Fruit fly (Drosophila melanogaster): Measurements from ENCODE around the gene Uros2.
A peak's percentile ranks its signal among the peaks of the same experiment; 100 is the strongest.

The Uros2 gene

DNA sequence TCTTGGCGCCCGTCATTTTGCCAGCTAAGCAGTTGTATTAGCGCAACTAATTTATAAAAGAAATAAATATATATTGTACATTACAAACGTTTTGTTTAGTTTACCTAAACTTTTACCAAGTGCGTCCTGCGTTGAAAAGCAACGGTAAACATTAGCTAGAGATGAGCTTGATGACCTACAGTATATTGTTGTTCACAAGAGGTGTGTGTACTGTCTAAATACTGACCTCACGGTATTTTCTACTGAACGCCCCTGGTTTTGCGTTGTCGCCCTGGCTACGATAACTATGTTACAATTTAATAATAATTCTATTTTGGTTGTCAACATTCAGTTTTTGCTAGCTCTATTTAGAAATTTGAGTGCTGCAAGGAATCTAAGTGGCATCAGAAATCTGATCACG lies 4.1 kb downstream of the Uros2 start, which contains the start of gene Acyp2 (continued):
- no peak for TF ChIP-seq aop (GFP tag; IDR thresholded peaks at IDR 0.05)
- no peak for TF ChIP-seq CG6654 (GFP tag; optimal IDR thresholded peaks at IDR 0.05)
- TF ChIP-seq h (optimal IDR thresholded peaks at IDR 0.05) = no peak
- no peak for TF ChIP-seq Sox102F (GFP tag; optimal IDR thresholded peaks at IDR 0.05)
- TF ChIP-seq tx (GFP tag; optimal IDR thresholded peaks at IDR 0.05) = peak; percentile 17
- TF ChIP-seq CG8359 (GFP tag; optimal IDR thresholded peaks at IDR 0.05; ENCODE audit: borderline replicate concordance) = no peak
- TF ChIP-seq slp2 (GFP tag; optimal IDR thresholded peaks at IDR 0.05) = no peak
- no peak for TF ChIP-seq esg (GFP tag; conservative IDR thresholded peaks at IDR 0.05)
- TF ChIP-seq CG9215 (GFP tag; IDR thresholded peaks at IDR 0.05) = no peak
- no peak for TF ChIP-seq tll (GFP tag; optimal IDR thresholded peaks at IDR 0.05)
- TF ChIP-seq ERR (GFP tag; optimal IDR thresholded peaks at IDR 0.05) = no peak
- TF ChIP-seq B-H2 (GFP tag; optimal IDR thresholded peaks at IDR 0.05) = peak; percentile 0
- no peak for TF ChIP-seq nerfin-2 (GFP tag; IDR thresholded peaks at IDR 0.05; ENCODE audit: partially characterized antibody)
- TF ChIP-seq Med (GFP tag) = peak; percentile 89
- TF ChIP-seq HLHmδ (GFP tag; optimal IDR thresholded peaks at IDR 0.05) = no peak
- no peak for TF ChIP-seq vnd (GFP tag; IDR thresholded peaks at IDR 0.05; ENCODE audit: partially characterized antibody)
- TF ChIP-seq CG10979 (tag; optimal IDR thresholded peaks at IDR 0.05) = no peak
- no peak for TF ChIP-seq Dfd (GFP tag; optimal IDR thresholded peaks at IDR 0.05)
- TF ChIP-seq Elba2 (GFP tag; optimal IDR thresholded peaks at IDR 0.05) = peak; percentile 8
- no peak for TF ChIP-seq Sox100B (GFP tag; optimal IDR thresholded peaks at IDR 0.05)
- TF ChIP-seq repo (GFP tag; optimal IDR thresholded peaks at IDR 0.05) = no peak
- peak; percentile 45 for TF ChIP-seq CG17829 (tag; optimal IDR thresholded peaks at IDR 0.05)
- TF ChIP-seq dimm (GFP tag; IDR thresholded peaks at IDR 0.05) = no peak
- TF ChIP-seq tin (GFP tag; optimal IDR thresholded peaks at IDR 0.05) = peak; percentile 36
- TF ChIP-seq toy (GFP tag; IDR thresholded peaks at IDR 0.05) = no peak
- TF ChIP-seq peb (GFP tag; IDR thresholded peaks at IDR 0.05) = no peak
- no peak for TF ChIP-seq CG8388 (GFP tag; optimal IDR thresholded peaks at IDR 0.05)
- no peak for TF ChIP-seq CG12299 (tag; optimal IDR thresholded peaks at IDR 0.05)
- no peak for TF ChIP-seq Atf3 (GFP tag; optimal IDR thresholded peaks at IDR 0.05)
- no peak for TF ChIP-seq CG15696 (tag; optimal IDR thresholded peaks at IDR 0.05)
- peak; percentile 60 for TF ChIP-seq Dref (GFP tag; IDR thresholded peaks at IDR 0.05)
- TF ChIP-seq Dip3 (GFP tag; optimal IDR thresholded peaks at IDR 0.05) = no peak
- TF ChIP-seq jigr1 (GFP tag; IDR thresholded peaks at IDR 0.05) = no peak
- TF ChIP-seq CG11560 (tag; IDR thresholded peaks at IDR 0.05) = no peak; the same call in 1 of the 3 replicates
- TF ChIP-seq GATAe (GFP tag; conservative IDR thresholded peaks at IDR 0.05) = no peak
- TF ChIP-seq eyg (GFP tag; optimal IDR thresholded peaks at IDR 0.05) = no peak
- TF ChIP-seq Myb (GFP tag; optimal IDR thresholded peaks at IDR 0.05) = peak; percentile 96
- no peak for TF ChIP-seq H2.0 (GFP tag; IDR thresholded peaks at IDR 0.05)
- TF ChIP-seq kah (GFP tag; optimal IDR thresholded peaks at IDR 0.05) = no peak
- no peak for TF ChIP-seq otp (GFP tag; IDR thresholded peaks at IDR 0.05)
- no peak; the same call in 1 of the 2 replicates for TF ChIP-seq ato (GFP tag; IDR thresholded peaks at IDR 0.05; ENCODE audit: partially characterized antibody)
- TF ChIP-seq CG14965 (GFP tag; optimal IDR thresholded peaks at IDR 0.05; ENCODE audit: borderline replicate concordance) = no peak
- no peak for TF ChIP-seq Nf-YA (GFP tag; IDR thresholded peaks at IDR 0.05)
- TF ChIP-seq CG34422 (GFP tag; IDR thresholded peaks at IDR 0.05) = no peak
- peak; percentile 8 for TF ChIP-seq jumu (GFP tag; optimal IDR thresholded peaks at IDR 0.05)
- TF ChIP-seq CG8281 (tag; optimal IDR thresholded peaks at IDR 0.05) = no peak
- no peak for TF ChIP-seq Optix (GFP tag; IDR thresholded peaks at IDR 0.05)
- TF ChIP-seq Chrac-16 (GFP tag; optimal IDR thresholded peaks at IDR 0.05) = peak; percentile 35
- TF ChIP-seq chn (GFP tag; optimal IDR thresholded peaks at IDR 0.05) = no peak
- no peak for TF ChIP-seq ewg (GFP tag; optimal IDR thresholded peaks at IDR 0.05)
- no peak for TF ChIP-seq dysf (GFP tag; IDR thresholded peaks at IDR 0.05)
- TF ChIP-seq bbx (GFP tag; IDR thresholded peaks at IDR 0.05; ENCODE audit: partially characterized antibody) = peak; percentile 60
- no peak for TF ChIP-seq Tbp (GFP tag; optimal IDR thresholded peaks at IDR 0.05)

All from whole organism, embryonic.